Worm (Caenorhabditis elegans) whole organism, late embryonic: ENCODE results near the gene coh-1.

Experiments used
- F13H6.1 ChIP-seq: sonication (generic microtip); optimal IDR thresholded peaks from 2 replicates; lab custom pipeline; 2016; ENCODE audit warnings: missing genetic modification characterization, missing compliant biosample characterization
- ahr-1 ChIP-seq: sonication (generic microtip); optimal IDR thresholded peaks from 2 replicates; lab custom pipeline; 2016; ENCODE audit warnings: missing genetic modification characterization, missing compliant biosample characterization
- ceh-48 ChIP-seq: sonication (generic microtip); optimal IDR thresholded peaks from 2 replicates; lab custom pipeline; 2016; ENCODE audit warnings: missing genetic modification characterization, inconsistent platforms, missing compliant biosample characterization
- fkh-10 ChIP-seq: fragments of 150-350 bp; optimal IDR thresholded peaks from 2 replicates; lab custom pipeline; 2014; ENCODE audit warnings: missing biosample characterization, missing genetic modification reagents, missing genetic modification characterization
- mec-3 ChIP-seq: sonication (generic microtip); optimal IDR thresholded peaks from 2 replicates; lab custom pipeline; 2016; ENCODE audit warnings: borderline replicate concordance, missing genetic modification characterization, missing compliant biosample characterization
- nhr-11 ChIP-seq: fragments of 150-350 bp; optimal IDR thresholded peaks from 2 replicates; lab custom pipeline; 2014; ENCODE audit warnings: missing biosample characterization, missing genetic modification characterization
- pax-1 ChIP-seq: fragments of 150-350 bp; optimal IDR thresholded peaks from 2 replicates; lab custom pipeline; 2014; ENCODE audit warnings: missing biosample characterization, missing genetic modification characterization
- pha-4 ChIP-seq: fragments of 150-350 bp; optimal IDR thresholded peaks from 2 replicates; lab custom pipeline; 2018; ENCODE audit warnings: missing biosample characterization, missing genetic modification reagents, missing genetic modification characterization
- pqm-1 ChIP-seq: sonication (generic microtip); optimal IDR thresholded peaks from 2 replicates; lab custom pipeline; 2016; ENCODE audit warnings: missing genetic modification characterization, missing compliant biosample characterization
- tbx-2 ChIP-seq: sonication (generic microtip); optimal IDR thresholded peaks from 2 replicates; lab custom pipeline; 2016; ENCODE audit warnings: missing genetic modification characterization, missing compliant biosample characterization
- ttx-3 ChIP-seq: sonication (generic microtip); optimal IDR thresholded peaks from 2 replicates; lab custom pipeline; 2016; ENCODE audit warnings: missing genetic modification reagents, missing genetic modification characterization, missing compliant biosample characterization
- zip-5 ChIP-seq: sonication (generic microtip); optimal IDR thresholded peaks from 2 replicates; lab custom pipeline; 2016; ENCODE audit warnings: missing genetic modification characterization, missing compliant biosample characterization
- ztf-16 ChIP-seq: sonication (generic microtip); optimal IDR thresholded peaks from 2 replicates; lab custom pipeline; 2017; ENCODE audit warnings: missing genetic modification characterization, missing compliant biosample characterization

DNA sequence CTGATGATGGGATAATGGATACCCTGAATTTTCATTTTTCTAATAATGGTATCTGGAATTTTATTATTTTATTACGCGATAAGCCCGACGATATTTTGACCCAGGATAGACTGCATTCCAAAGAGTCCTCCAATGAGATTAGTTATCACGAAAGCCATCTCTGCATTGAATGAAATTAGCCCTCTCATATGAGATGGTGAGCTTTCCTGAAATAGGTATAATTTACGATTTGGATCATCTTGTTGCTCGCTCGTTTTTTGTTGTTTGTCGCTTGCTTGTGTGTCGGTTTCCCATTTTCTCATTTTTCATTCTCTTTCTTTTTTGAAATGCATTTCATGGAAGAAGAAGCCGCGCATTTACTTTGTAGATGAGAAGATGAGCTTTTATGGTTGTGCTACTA is 16.7 kb upstream of the coh-1 start:
- TF ChIP-seq ahr-1 (tag; lab: Kevin White, UChicago) (no peak), ttx-3 (tag; lab: Kevin White, UChicago) (no peak), nhr-11 (tag; lab: Kevin White, UChicago) (no peak), pax-1 (no peak), ztf-16 (tag; lab: Kevin White, UChicago) (no peak), mec-3 (tag; lab: Kevin White, UChicago) (no peak), zip-5 (no peak), pqm-1 (tag; lab: Kevin White, UChicago) (no peak), F13H6.1 (tag; lab: Kevin White, UChicago) (no peak), pha-4 (tag; lab: Kevin White, UChicago) (no peak), fkh-10 (GFP tag; lab: Kevin White, UChicago) (no peak), tbx-2 (no peak), ceh-48 (tag; lab: Kevin White, UChicago) (no peak)
